Worm (Caenorhabditis elegans) whole organism, late embryonic: ENCODE measurements around the gene adr-2.

Source experiments
- C08G9.2 ChIP-seq: sonication (generic microtip); optimal IDR thresholded peaks from 2 replicates; lab custom pipeline; 2016; ENCODE audit warnings: mild to moderate bottlenecking, missing genetic modification characterization, moderate library complexity, missing compliant biosample characterization
- F13H6.1 ChIP-seq: sonication (generic microtip); optimal IDR thresholded peaks from 2 replicates; lab custom pipeline; 2016; ENCODE audit warnings: missing genetic modification characterization, missing compliant biosample characterization
- T23F11.4 ChIP-seq: fragments of 200-800 bp; sonication (Bioruptor generic); optimal IDR thresholded peaks from 2 replicates; lab custom pipeline; 2018; ENCODE audit warnings: mild to moderate bottlenecking, missing genetic modification characterization, missing compliant biosample characterization
- ceh-14 ChIP-seq: sonication (generic microtip); optimal IDR thresholded peaks from 2 replicates; lab custom pipeline; 2016; ENCODE audit warnings: missing genotype, missing genetic modification characterization, missing compliant biosample characterization
- ceh-19 ChIP-seq: fragments of 200-800 bp; sonication (Bioruptor generic); optimal IDR thresholded peaks from 2 replicates; lab custom pipeline; 2018; ENCODE audit warnings: mild to moderate bottlenecking, missing genetic modification characterization, missing compliant biosample characterization
- ceh-22 ChIP-seq: sonication (generic microtip); optimal IDR thresholded peaks from 2 replicates; lab custom pipeline; 2017; ENCODE audit warnings: missing biosample characterization, missing genetic modification characterization
- ceh-24 ChIP-seq: sonication (generic microtip); optimal IDR thresholded peaks from 2 replicates; lab custom pipeline; 2016; ENCODE audit warnings: mild to moderate bottlenecking, missing genetic modification characterization, missing compliant biosample characterization
- ceh-31 ChIP-seq: sonication (generic microtip); optimal IDR thresholded peaks from 2 replicates; lab custom pipeline; 2016; ENCODE audit warnings: missing genetic modification characterization, missing compliant biosample characterization
- ceh-34 ChIP-seq: sonication (generic microtip); optimal IDR thresholded peaks from 2 replicates; lab custom pipeline; 2016; ENCODE audit warnings: mild to moderate bottlenecking, missing genetic modification characterization, missing compliant biosample characterization
- ceh-45 ChIP-seq: fragments of 200-800 bp; sonication (Bioruptor generic); IDR thresholded peaks from 2 replicates; pipeline ENCODE4 v1.3.6; 2022; ENCODE audit warnings: missing genetic modification reagents, missing genetic modification characterization, missing compliant biosample characterization
- ceh-48 ChIP-seq: sonication (generic microtip); optimal IDR thresholded peaks from 2 replicates; lab custom pipeline; 2016; ENCODE audit warnings: missing genetic modification characterization, inconsistent platforms, missing compliant biosample characterization
- che-1 ChIP-seq: sonication (generic microtip); optimal IDR thresholded peaks from 2 replicates; lab custom pipeline; 2016; ENCODE audit warnings: mild to moderate bottlenecking, missing genetic modification characterization, missing compliant biosample characterization
- dmd-4 ChIP-seq: sonication (generic microtip); optimal IDR thresholded peaks from 2 replicates; lab custom pipeline; 2016; ENCODE audit warnings: borderline replicate concordance, missing genetic modification characterization, missing compliant biosample characterization
- elt-2 ChIP-seq: sonication (generic microtip); optimal IDR thresholded peaks from 2 replicates; lab custom pipeline; 2016; ENCODE audit warnings: missing genetic modification reagents, missing genetic modification characterization, missing compliant biosample characterization
- elt-4 ChIP-seq: sonication (generic microtip); optimal IDR thresholded peaks from 2 replicates; lab custom pipeline; 2016; ENCODE audit warnings: missing genetic modification characterization, missing compliant biosample characterization
- eyg-1 ChIP-seq: sonication (generic microtip); optimal IDR thresholded peaks from 2 replicates; lab custom pipeline; 2016; ENCODE audit warnings: missing genotype, missing genetic modification characterization, missing compliant biosample characterization
- fax-1 ChIP-seq: sonication (generic microtip); optimal IDR thresholded peaks from 2 replicates; lab custom pipeline; 2016; ENCODE audit warnings: missing genotype, missing genetic modification characterization, missing compliant biosample characterization
- hlh-13 ChIP-seq: fragments of 200-800 bp; sonication (Bioruptor generic); optimal IDR thresholded peaks from 2 replicates; lab custom pipeline; 2018; ENCODE audit warnings: mild to moderate bottlenecking, missing genetic modification characterization, missing compliant biosample characterization
- hlh-30 ChIP-seq: sonication (generic microtip); optimal IDR thresholded peaks from 2 replicates; lab custom pipeline; 2017; ENCODE audit warnings: antibody characterized with exemption, missing genetic modification characterization, missing compliant biosample characterization; ENCODE audit not compliant: insufficient read depth
- lin-11 ChIP-seq: fragments of 200-800 bp; sonication (Bioruptor generic); optimal IDR thresholded peaks from 2 replicates; lab custom pipeline; 2018; ENCODE audit warnings: mild to moderate bottlenecking, missing genetic modification characterization, missing compliant biosample characterization
- madf-2 ChIP-seq: sonication (generic microtip); optimal IDR thresholded peaks from 2 replicates; lab custom pipeline; 2017; ENCODE audit warnings: missing genetic modification characterization, missing compliant biosample characterization
- nfya-1 ChIP-seq: sonication (generic microtip); optimal IDR thresholded peaks from 2 replicates; lab custom pipeline; 2017; ENCODE audit warnings: missing genetic modification characterization, mild to moderate bottlenecking, missing compliant biosample characterization, antibody characterized with exemption, moderate library complexity
- nhr-11 ChIP-seq: fragments of 150-350 bp; optimal IDR thresholded peaks from 2 replicates; lab custom pipeline; 2014; ENCODE audit warnings: missing biosample characterization, missing genetic modification characterization
- odd-2 ChIP-seq: sonication (generic microtip); optimal IDR thresholded peaks from 2 replicates; lab custom pipeline; 2017; ENCODE audit warnings: antibody characterized with exemption, mild to moderate bottlenecking, missing genetic modification characterization, missing compliant biosample characterization
- pax-1 ChIP-seq: fragments of 150-350 bp; optimal IDR thresholded peaks from 2 replicates; lab custom pipeline; 2014; ENCODE audit warnings: missing biosample characterization, missing genetic modification characterization
- pha-2 ChIP-seq: sonication (generic microtip); optimal IDR thresholded peaks from 2 replicates; lab custom pipeline; 2017; ENCODE audit warnings: mild to moderate bottlenecking, missing genetic modification characterization, missing compliant biosample characterization
- pha-4 ChIP-seq: fragments of 150-350 bp; optimal IDR thresholded peaks from 2 replicates; lab custom pipeline; 2018; ENCODE audit warnings: missing biosample characterization, missing genetic modification reagents, missing genetic modification characterization
- pros-1 ChIP-seq: fragments of 150-350 bp; optimal IDR thresholded peaks from 2 replicates; lab custom pipeline; 2014; ENCODE audit warnings: missing biosample characterization, missing genetic modification reagents, missing genetic modification characterization
- sox-4 ChIP-seq: sonication (generic microtip); optimal IDR thresholded peaks from 2 replicates; lab custom pipeline; 2017; ENCODE audit warnings: mild to moderate bottlenecking, missing genetic modification characterization, inconsistent platforms, missing compliant biosample characterization
- syd-9 ChIP-seq: sonication (generic microtip); optimal IDR thresholded peaks from 2 replicates; lab custom pipeline; 2016; ENCODE audit warnings: mild to moderate bottlenecking, missing genetic modification characterization, moderate library complexity, missing compliant biosample characterization
- tbx-2 ChIP-seq: sonication (generic microtip); optimal IDR thresholded peaks from 2 replicates; lab custom pipeline; 2016; ENCODE audit warnings: missing genetic modification characterization, missing compliant biosample characterization
- tbx-7 ChIP-seq: sonication (generic microtip); optimal IDR thresholded peaks from 2 replicates; lab custom pipeline; 2016; ENCODE audit warnings: missing genotype, missing genetic modification characterization, missing compliant biosample characterization
- unc-42 ChIP-seq: sonication (generic microtip); optimal IDR thresholded peaks from 2 replicates; lab custom pipeline; 2016; ENCODE audit warnings: missing genotype, missing genetic modification characterization, missing compliant biosample characterization
- unc-55 ChIP-seq: sonication (generic microtip); optimal IDR thresholded peaks from 2 replicates; lab custom pipeline; 2017; ENCODE audit warnings: missing biosample characterization, missing genetic modification reagents, missing genetic modification characterization

adr-2 gene

DNA sequence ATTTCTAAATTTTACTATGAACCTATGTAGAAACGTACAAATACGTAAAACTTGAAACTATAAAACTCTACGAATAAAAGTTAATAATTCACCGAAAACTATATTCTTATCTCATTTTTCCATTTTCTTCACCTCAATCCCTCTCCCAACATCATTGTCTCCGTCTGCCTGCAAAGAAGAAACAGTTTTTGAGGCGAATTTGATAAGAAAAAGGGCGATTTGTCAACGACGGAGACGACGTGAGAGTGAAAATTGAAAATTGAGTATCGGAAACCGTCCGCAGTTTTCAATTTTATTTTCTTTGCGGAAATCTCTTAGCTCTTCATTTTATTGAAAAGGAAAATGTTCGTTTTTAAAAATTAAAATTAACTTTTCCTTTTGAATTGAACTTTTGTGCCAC, 20.7 kb downstream of the adr-2 start:
- TF ChIP-seq pros-1 (tag; lab: Kevin White, UChicago) (no peak), fax-1 (tag; lab: Kevin White, UChicago) (no peak), ceh-48 (tag; lab: Kevin White, UChicago) (no peak), unc-42 (tag; lab: Kevin White, UChicago) (no peak), pax-1 (tag; lab: Kevin White, UChicago) (no peak), eyg-1 (tag; lab: Kevin White, UChicago) (no peak), elt-2 (no peak), ceh-24 (tag; lab: Kevin White, UChicago) (no peak), ceh-19 (GFP tag; lab: Kevin White, UChicago) (no peak), F13H6.1 (tag; lab: Kevin White, UChicago) (no peak)
- TF ChIP-seq, all 69 proteins: peak for 0

ce11 chrIII:7210486-7210885, 22.2 kb downstream of the adr-2 start:
- TF ChIP-seq hlh-30 = no peak
- no peak for TF ChIP-seq syd-9 (tag; lab: Kevin White, UChicago)
- TF ChIP-seq dmd-4 (tag; lab: Kevin White, UChicago) = no peak
- no peak for TF ChIP-seq sox-4
- TF ChIP-seq elt-4 (tag; lab: Kevin White, UChicago) = no peak
- no peak for TF ChIP-seq hlh-13 (GFP tag; lab: Kevin White, UChicago)

- TF ChIP-seq madf-2 (tag; lab: Kevin White, UChicago) (no peak), unc-55 (GFP tag; lab: Kevin White, UChicago) (no peak), ceh-31 (no peak), hlh-13 (GFP tag; lab: Kevin White, UChicago) (no peak), lin-11 (tag; lab: Kevin White, UChicago) (no peak), che-1 (tag; lab: Kevin White, UChicago) (no peak), tbx-7 (no peak)
These were observed 23.0 kb downstream of the adr-2 start, which contains the start of gene R151.2 for ce11 chrIII:7209721-7210120. R151.2 (plus strand) TSS chrIII:7209967.

ce11 chrIII:7207903-7208497, 24.7 kb downstream of the adr-2 start, which contains the start of gene rpl-6:
rpl-6 (plus strand) TSS chrIII:7208447.
- no peak for TF ChIP-seq nhr-11
- no peak for TF ChIP-seq T23F11.4 (GFP tag; lab: Kevin White, UChicago)
- TF ChIP-seq ceh-45 = no peak
- TF ChIP-seq unc-42 (tag; lab: Kevin White, UChicago) = peak; percentile 12
- TF ChIP-seq che-1 (tag; lab: Kevin White, UChicago) = no peak
- TF ChIP-seq elt-2 = peak; percentile 42
- peak; percentile 57 for TF ChIP-seq pax-1 (tag; lab: Kevin White, UChicago)
- TF ChIP-seq nfya-1 (tag; lab: Kevin White, UChicago) = peak; percentile 93
- peak; percentile 34 for TF ChIP-seq ceh-31
- TF ChIP-seq elt-4 (tag; lab: Kevin White, UChicago) = no peak
- no peak for TF ChIP-seq pha-4 (tag; lab: Kevin White, UChicago)
- TF ChIP-seq pha-2 = peak; percentile 4
- TF ChIP-seq ceh-34 = peak; percentile 1
- peak; percentile 23 for TF ChIP-seq tbx-2 (tag; lab: Kevin White, UChicago)

DNA sequence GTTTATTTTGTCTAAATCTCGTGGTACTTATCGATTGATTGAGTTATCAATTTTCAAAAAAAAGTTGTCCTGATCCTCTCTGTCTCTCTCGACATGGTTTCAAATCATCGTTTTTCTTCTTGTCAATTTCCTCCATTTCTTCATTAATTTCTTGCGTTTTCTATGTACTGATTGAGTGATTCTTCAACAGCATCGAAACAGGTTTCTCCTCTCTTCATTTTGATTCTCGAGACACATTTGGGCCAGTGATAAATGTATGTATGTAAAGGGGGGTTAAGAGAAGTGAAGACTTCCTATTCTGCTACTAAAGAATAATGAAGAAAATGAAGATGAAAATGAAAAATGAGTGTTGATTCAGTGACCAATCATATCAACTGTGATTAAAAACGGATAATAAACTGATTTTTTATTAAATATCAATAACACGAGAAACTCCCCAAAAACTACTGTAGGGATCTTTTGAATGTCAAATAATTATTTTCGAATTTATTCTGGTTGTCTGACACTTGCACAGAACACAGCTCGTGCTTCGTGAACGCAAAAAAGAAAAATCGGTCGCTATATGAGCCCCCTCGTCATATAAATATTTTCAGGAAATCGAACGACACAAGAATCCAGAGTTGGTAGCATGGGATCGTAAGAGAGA, 29.4 kb downstream of the adr-2 start:
- no peak for TF ChIP-seq ceh-22 (tag; lab: Kevin White, UChicago)
- TF ChIP-seq elt-4 (tag; lab: Kevin White, UChicago) = no peak
- TF ChIP-seq syd-9 (tag; lab: Kevin White, UChicago) = no peak
- TF ChIP-seq sox-4 = no peak
- TF ChIP-seq hlh-13 (GFP tag; lab: Kevin White, UChicago) = no peak
- TF ChIP-seq nhr-11 = no peak
- no peak for TF ChIP-seq ceh-14
- no peak for TF ChIP-seq odd-2 (tag; lab: Kevin White, UChicago)
- no peak for TF ChIP-seq C08G9.2 (tag; lab: Kevin White, UChicago)
- TF ChIP-seq pros-1 (tag; lab: Kevin White, UChicago) = no peak
- no peak for TF ChIP-seq nfya-1 (tag; lab: Kevin White, UChicago)
- TF ChIP-seq, all 69 proteins: peak for 0
